Fruit fly (Drosophila melanogaster): ENCODE measurements around the gene ValRS-m.

dm6 chr3L:8956669-8957068 is 7.9 kb downstream of the ValRS-m start, which contains the start of gene mRpL12:
- TF ChIP-seq usp (GFP tag; optimal IDR thresholded peaks at IDR 0.05) = no peak
- TF ChIP-seq tai (GFP tag; optimal IDR thresholded peaks at IDR 0.05) = no peak
- no peak for TF ChIP-seq Myc (optimal IDR thresholded peaks at IDR 0.05)
- TF ChIP-seq rgr (GFP tag; optimal IDR thresholded peaks at IDR 0.05) = no peak
- TF ChIP-seq woc (GFP tag; optimal IDR thresholded peaks at IDR 0.05) = no peak
- TF ChIP-seq brk (GFP tag; optimal IDR thresholded peaks at IDR 0.05) = no peak
- TF ChIP-seq OdsH (GFP tag; optimal IDR thresholded peaks at IDR 0.05) = no peak

Data from whole organism, wandering third instar larva.